Worm (Caenorhabditis elegans) whole organism, mixed stage, embryonic: ENCODE data around the gene vep-2.

Source experiments
- M03D4.4 ChIP-seq: sonication (generic microtip); optimal IDR thresholded peaks from 2 replicates; lab custom pipeline; 2017; ENCODE audit warnings: mild to moderate bottlenecking, missing genetic modification characterization, missing compliant biosample characterization
- bed-3 ChIP-seq: fragments of 200-800 bp; sonication (Bioruptor generic); optimal IDR thresholded peaks from 3 replicates; lab custom pipeline; 2018; ENCODE audit warnings: mild to moderate bottlenecking, missing genetic modification characterization, moderate library complexity, missing compliant biosample characterization
- blmp-1 ChIP-seq: fragments of 150-350 bp; optimal IDR thresholded peaks from 2 replicates; lab custom pipeline; 2014; ENCODE audit warnings: missing biosample characterization, missing genetic modification characterization
- ceh-39 ChIP-seq: fragments of 150-350 bp; optimal IDR thresholded peaks from 2 replicates; lab custom pipeline; 2014; ENCODE audit warnings: missing biosample characterization, missing genetic modification characterization
- ceh-43 ChIP-seq: fragments of 200-800 bp; sonication (Bioruptor generic); optimal IDR thresholded peaks from 2 replicates; lab custom pipeline; 2018; ENCODE audit warnings: mild to moderate bottlenecking, missing genetic modification characterization, moderate library complexity, missing compliant biosample characterization
- ceh-83 ChIP-seq: fragments of 200-800 bp; sonication (Bioruptor generic); optimal IDR thresholded peaks from 2 replicates; lab custom pipeline; 2018; ENCODE audit warnings: mild to moderate bottlenecking, missing genetic modification characterization, missing compliant biosample characterization
- ces-1 ChIP-seq: fragments of 150-350 bp; optimal IDR thresholded peaks from 2 replicates; lab custom pipeline; 2014; ENCODE audit warnings: missing biosample characterization, missing genetic modification reagents, missing genetic modification characterization
- cnd-1 ChIP-seq: fragments of 200-800 bp; sonication (Bioruptor generic); optimal IDR thresholded peaks from 2 replicates; lab custom pipeline; 2018; ENCODE audit warnings: mild to moderate bottlenecking, missing genetic modification characterization, missing compliant biosample characterization
- drap-1 ChIP-seq: fragments of 200-800 bp; sonication (Bioruptor generic); optimal IDR thresholded peaks from 3 replicates; lab custom pipeline; 2018; ENCODE audit warnings: mild to moderate bottlenecking, missing genetic modification characterization, missing compliant biosample characterization
- elt-1 ChIP-seq: sonication (generic microtip); optimal IDR thresholded peaks from 2 replicates; lab custom pipeline; 2017; ENCODE audit warnings: missing genetic modification characterization, mild to moderate bottlenecking, missing compliant biosample characterization, antibody characterized with exemption, moderate library complexity, borderline replicate concordance; ENCODE audit not compliant: insufficient read depth
- elt-3 ChIP-seq: fragments of 150-350 bp; optimal IDR thresholded peaks from 2 replicates; lab custom pipeline; 2014; ENCODE audit warnings: missing biosample characterization, missing genetic modification characterization
- flh-1 ChIP-seq: fragments of 200-800 bp; sonication (Bioruptor generic); optimal IDR thresholded peaks from 2 replicates; lab custom pipeline; 2018; ENCODE audit warnings: mild to moderate bottlenecking, missing genetic modification characterization, moderate library complexity, missing compliant biosample characterization
- ham-2 ChIP-seq: fragments of 200-800 bp; sonication (Bioruptor generic); optimal IDR thresholded peaks from 2 replicates; lab custom pipeline; 2018; ENCODE audit warnings: mild to moderate bottlenecking, missing genetic modification characterization, missing compliant biosample characterization
- hlh-1 ChIP-seq: fragments of 150-350 bp; optimal IDR thresholded peaks from 2 replicates; lab custom pipeline; 2014; ENCODE audit warnings: missing biosample characterization, missing genetic modification reagents, missing genetic modification characterization
- lin-13 ChIP-seq: fragments of 150-350 bp; optimal IDR thresholded peaks from 2 replicates; lab custom pipeline; 2014; ENCODE audit warnings: missing biosample characterization, missing genetic modification characterization
- lin-32 ChIP-seq: fragments of 200-800 bp; sonication (Bioruptor generic); optimal IDR thresholded peaks from 2 replicates; lab custom pipeline; 2018; ENCODE audit warnings: mild to moderate bottlenecking, missing genetic modification characterization, missing compliant biosample characterization
- lsy-2 ChIP-seq: fragments of 150-350 bp; optimal IDR thresholded peaks from 2 replicates; lab custom pipeline; 2014; ENCODE audit warnings: missing biosample characterization, missing genetic modification characterization
- mep-1 ChIP-seq: fragments of 150-350 bp; optimal IDR thresholded peaks from 2 replicates; lab custom pipeline; 2017; ENCODE audit warnings: missing biosample characterization, missing genetic modification reagents, missing genetic modification characterization, inconsistent platforms
- mls-2 ChIP-seq: sonication (generic microtip); optimal IDR thresholded peaks from 2 replicates; lab custom pipeline; 2016; ENCODE audit warnings: mild to moderate bottlenecking, missing genetic modification characterization, moderate library complexity, missing compliant biosample characterization
- nhr-12 ChIP-seq: fragments of 150-350 bp; optimal IDR thresholded peaks from 2 replicates; lab custom pipeline; 2014; ENCODE audit warnings: missing biosample characterization, missing genetic modification characterization
- nhr-2 ChIP-seq: fragments of 150-350 bp; optimal IDR thresholded peaks from 2 replicates; lab custom pipeline; 2014; ENCODE audit warnings: missing biosample characterization, missing genetic modification characterization
- nhr-237 ChIP-seq: fragments of 150-350 bp; optimal IDR thresholded peaks from 2 replicates; lab custom pipeline; 2014; ENCODE audit warnings: missing biosample characterization, missing genetic modification characterization
- nhr-28 ChIP-seq: fragments of 150-350 bp; optimal IDR thresholded peaks from 2 replicates; lab custom pipeline; 2014; ENCODE audit warnings: missing biosample characterization, missing genetic modification characterization
- nhr-76 ChIP-seq: sonication (generic microtip); optimal IDR thresholded peaks from 2 replicates; lab custom pipeline; 2017; ENCODE audit warnings: missing biosample characterization, missing genetic modification characterization
- pha-4 ChIP-seq: fragments of 150-350 bp; optimal IDR thresholded peaks from 2 replicates; lab custom pipeline; 2018; ENCODE audit warnings: missing biosample characterization, missing genetic modification reagents, missing genetic modification characterization
- sem-2 ChIP-seq: fragments of 200-800 bp; sonication (Bioruptor generic); optimal IDR thresholded peaks from 2 replicates; lab custom pipeline; 2018; ENCODE audit warnings: mild to moderate bottlenecking, missing genetic modification characterization, missing compliant biosample characterization
- snpc-4 ChIP-seq: fragments of 150-350 bp; optimal IDR thresholded peaks from 2 replicates; lab custom pipeline; 2014; ENCODE audit warnings: missing biosample characterization, missing genetic modification characterization
- sptf-1 ChIP-seq: sonication (generic microtip); optimal IDR thresholded peaks from 2 replicates; lab custom pipeline; 2017; ENCODE audit warnings: mild to moderate bottlenecking, missing genetic modification characterization, moderate library complexity, missing compliant biosample characterization
- tbx-8 ChIP-seq: fragments of 200-800 bp; sonication (Bioruptor generic); optimal IDR thresholded peaks from 2 replicates; lab custom pipeline; 2018; ENCODE audit warnings: mild to moderate bottlenecking, missing genetic modification characterization, moderate library complexity, missing compliant biosample characterization
- unc-120 ChIP-seq: sonication (generic microtip); optimal IDR thresholded peaks from 2 replicates; lab custom pipeline; 2017; ENCODE audit warnings: missing genetic modification characterization, missing compliant biosample characterization; ENCODE audit not compliant: poor library complexity, severe bottlenecking
- unc-39 ChIP-seq: fragments of 150-350 bp; optimal IDR thresholded peaks from 2 replicates; lab custom pipeline; 2014; ENCODE audit warnings: missing biosample characterization, missing genetic modification characterization
- unc-62 ChIP-seq: fragments of 150-350 bp; optimal IDR thresholded peaks from 2 replicates; lab custom pipeline; 2014; ENCODE audit warnings: missing biosample characterization, missing genetic modification reagents, missing genetic modification characterization
- zip-8 ChIP-seq: fragments of 150-350 bp; optimal IDR thresholded peaks from 2 replicates; lab custom pipeline; 2014; ENCODE audit warnings: missing biosample characterization, missing genetic modification characterization
- ztf-11 ChIP-seq: fragments of 150-350 bp; optimal IDR thresholded peaks from 2 replicates; lab custom pipeline; 2014; ENCODE audit warnings: missing biosample characterization, missing genetic modification characterization

vep-2 gene

DNA sequence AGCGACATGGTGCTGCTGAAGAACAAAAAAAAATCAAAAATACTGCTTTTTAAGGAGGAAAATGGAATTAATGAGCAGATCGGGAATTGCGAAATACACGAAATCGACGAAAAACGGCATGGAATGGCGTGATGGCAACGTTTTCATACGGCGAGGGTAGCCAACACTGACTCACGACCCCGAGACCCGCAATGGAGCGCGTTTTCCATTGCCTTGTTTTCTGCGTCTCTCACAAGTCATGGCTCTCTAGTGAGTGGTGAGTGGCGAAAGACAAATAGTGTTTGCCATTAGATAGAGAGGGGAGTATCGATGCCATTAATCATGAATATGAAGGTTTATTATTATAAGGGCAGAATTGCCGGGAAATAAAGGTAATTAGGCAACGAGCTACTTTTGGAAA lies 22.4 kb upstream of the vep-2 start, which contains the start of gene C18B2.4:
TSS of gene C18B2.4 (minus strand) at position 15 of the 400 bp plus-strand sequence.
- TF ChIP-seq sem-2 (GFP tag; lab: Kevin White, UChicago) (no peak), nhr-28 (tag; lab: Kevin White, UChicago) (no peak), zip-8 (tag; lab: Kevin White, UChicago) (no peak), unc-62 (GFP tag; lab: Kevin White, UChicago) (peak; percentile 83), mls-2 (tag; lab: Kevin White, UChicago) (peak; percentile 72), unc-120 (peak; percentile 79), ceh-43 (peak; percentile 46), lsy-2 (tag; lab: Kevin White, UChicago) (no peak), mep-1 (tag; lab: Kevin White, UChicago) (peak; percentile 57), nhr-237 (tag; lab: Kevin White, UChicago) (peak; percentile 17), snpc-4 (tag; lab: Kevin White, UChicago) (no peak), hlh-1 (tag; lab: Kevin White, UChicago) (no peak), cnd-1 (tag; lab: Kevin White, UChicago) (no peak), nhr-12 (tag; lab: Kevin White, UChicago) (no peak), elt-1 (tag; lab: Kevin White, UChicago) (no peak), ceh-39 (tag; lab: Kevin White, UChicago) (peak; percentile 4), drap-1 (GFP tag; lab: Kevin White, UChicago) (peak; percentile 27), blmp-1 (tag; lab: Kevin White, UChicago) (no peak), ztf-11 (tag; lab: Kevin White, UChicago) (no peak), ces-1 (GFP tag; lab: Kevin White, UChicago) (peak; percentile 58), sptf-1 (tag; lab: Kevin White, UChicago) (no peak), bed-3 (GFP tag; lab: Kevin White, UChicago) (no peak), nhr-2 (tag; lab: Kevin White, UChicago) (no peak), lin-32 (GFP tag; lab: Kevin White, UChicago) (no peak), nhr-76 (tag; lab: Kevin White, UChicago) (no peak), pha-4 (tag; lab: Kevin White, UChicago) (peak; percentile 28), lin-13 (tag; lab: Kevin White, UChicago) (no peak), ham-2 (no peak), M03D4.4 (tag; lab: Kevin White, UChicago) (no peak), flh-1 (GFP tag; lab: Kevin White, UChicago) (no peak)

ce11 chrX:3610442-3610841 lies 17.7 kb upstream of the vep-2 start:
- TF ChIP-seq flh-1 (GFP tag; lab: Kevin White, UChicago) (no peak), tbx-8 (GFP tag; lab: Kevin White, UChicago) (no peak), sem-2 (GFP tag; lab: Kevin White, UChicago) (no peak), nhr-76 (tag; lab: Kevin White, UChicago) (no peak), mls-2 (tag; lab: Kevin White, UChicago) (no peak), cnd-1 (tag; lab: Kevin White, UChicago) (no peak), elt-1 (tag; lab: Kevin White, UChicago) (no peak), ceh-83 (GFP tag; lab: Kevin White, UChicago) (no peak), lin-13 (tag; lab: Kevin White, UChicago) (no peak), zip-8 (tag; lab: Kevin White, UChicago) (no peak), bed-3 (GFP tag; lab: Kevin White, UChicago) (no peak)
- TF ChIP-seq, all 35 proteins: peak for 0

DNA sequence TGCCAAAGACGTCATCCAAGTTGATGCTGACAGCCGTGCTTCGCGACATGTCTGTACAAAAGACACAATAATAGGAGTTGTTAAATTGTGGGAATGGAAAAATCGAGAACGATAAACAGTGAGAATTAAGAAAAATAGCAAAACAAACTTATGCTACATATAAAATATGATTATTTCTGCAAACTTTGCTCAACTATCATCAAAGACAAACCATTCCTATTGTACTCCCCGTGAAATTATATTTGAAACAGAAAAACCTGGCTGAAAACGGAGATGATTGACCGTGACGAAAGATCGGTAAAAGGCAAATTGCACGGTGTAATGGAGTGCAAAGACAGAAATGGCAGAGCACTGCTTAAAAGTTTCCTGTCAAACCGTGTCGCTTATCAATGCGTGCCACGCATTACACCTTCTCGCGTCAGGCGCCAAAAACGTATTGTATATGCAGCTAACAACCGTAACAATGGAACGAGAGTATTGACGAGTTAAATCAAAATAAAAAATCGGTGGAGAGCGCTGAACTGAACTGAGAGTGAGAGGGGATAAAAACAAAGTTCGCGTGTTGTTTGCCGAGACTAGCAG lies 17.0 kb upstream of the vep-2 start, which contains the start of gene C18B2.5:
TSS of gene C18B2.5 (minus strand) at position 51 of the 582 bp plus-strand sequence.
- no peak for TF ChIP-seq lin-32 (GFP tag; lab: Kevin White, UChicago)
- no peak for TF ChIP-seq nhr-76 (tag; lab: Kevin White, UChicago)
- TF ChIP-seq ztf-11 (tag; lab: Kevin White, UChicago), result no peak
- TF ChIP-seq elt-3, result no peak
- TF ChIP-seq unc-62 (GFP tag; lab: Kevin White, UChicago), result no peak
- TF ChIP-seq unc-39, result no peak
- TF ChIP-seq ceh-43, result no peak
- no peak for TF ChIP-seq nhr-2 (tag; lab: Kevin White, UChicago)
- TF ChIP-seq lin-13 (tag; lab: Kevin White, UChicago), result no peak
- TF ChIP-seq ceh-83 (GFP tag; lab: Kevin White, UChicago), result no peak
